Worm (Caenorhabditis elegans): Measurements from ENCODE around the gene ins-19.
A peak's percentile ranks its signal among the peaks of the same experiment; 100 is the strongest.

ins-19 gene

DNA sequence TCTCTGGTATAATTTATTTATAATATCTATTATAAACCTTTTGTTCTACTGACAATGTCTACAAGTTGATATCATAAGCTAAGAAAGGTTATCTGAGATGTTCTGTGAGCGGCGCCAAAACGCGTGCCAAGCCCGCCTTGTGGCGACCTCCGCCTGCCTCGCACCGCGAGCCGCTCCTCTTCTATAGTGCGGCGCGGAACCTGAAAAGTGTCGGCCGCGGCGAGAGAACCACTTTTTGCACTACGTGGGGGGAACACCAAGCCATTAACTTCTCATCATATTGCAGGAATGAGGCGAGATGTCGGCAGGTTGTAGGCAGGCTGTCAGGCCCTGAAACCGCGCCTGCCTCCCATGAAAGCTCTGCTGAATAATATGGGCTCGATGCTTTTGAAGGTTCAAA is 13.0 kb downstream of the ins-19 start (continued):
- TF ChIP-seq ztf-18 (tag; optimal IDR thresholded peaks at IDR 0.05) (no peak), akir-1 (GFP tag; optimal IDR thresholded peaks at IDR 0.05) (no peak), madf-6 (GFP tag; IDR thresholded peaks at IDR 0.05) (no peak), ztf-6 (GFP tag; IDR thresholded peaks at IDR 0.05) (no peak), pbrm-1 (GFP tag; IDR thresholded peaks at IDR 0.05) (no peak), gei-17 (GFP tag; optimal IDR thresholded peaks at IDR 0.05) (no peak), mcd-1 (GFP tag; IDR thresholded peaks at IDR 0.05) (peak; percentile 40; the same call in 1 of the 2 replicates), let-526 (GFP tag; IDR thresholded peaks at IDR 0.05) (no peak), ceh-100 (GFP tag; IDR thresholded peaks at IDR 0.05) (no peak), hrde-1 (tag; optimal IDR thresholded peaks at IDR 0.05; ENCODE audit: borderline replicate concordance) (no peak), ztf-26 (tag; optimal IDR thresholded peaks at IDR 0.05) (no peak), rcor-1 (GFP tag; IDR thresholded peaks at IDR 0.05) (no peak)

DNA sequence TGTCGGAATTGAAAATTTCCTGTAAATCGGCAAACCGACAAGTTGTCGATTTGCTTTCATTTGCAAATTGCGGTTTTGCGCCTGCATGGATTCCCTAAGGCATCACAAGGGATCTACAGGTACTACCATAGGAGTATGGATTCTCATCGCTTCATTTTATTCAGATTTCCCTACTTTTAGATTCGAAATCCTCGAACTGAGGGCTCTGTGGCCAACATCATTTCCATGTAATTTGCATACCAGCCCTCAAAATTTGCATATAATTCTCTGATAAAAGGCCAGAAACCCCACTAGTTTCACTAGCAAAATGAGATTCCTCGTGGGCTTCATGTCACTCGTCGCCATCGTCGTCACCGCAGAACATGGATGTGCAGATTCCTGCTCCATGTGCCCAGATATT is 13.9 kb downstream of the ins-19 start, which contains the start of gene Y25C1A.2:
TSS of gene Y25C1A.2 (plus strand) at position 301 of the 400 bp plus-strand sequence.
- TF ChIP-seq madf-3 (GFP tag; IDR thresholded peaks at IDR 0.05) (no peak), F37B4.10 (GFP tag; IDR thresholded peaks at IDR 0.05) (no peak), K11D2.4 (GFP tag; IDR thresholded peaks at IDR 0.05) (no peak), ama-1 (optimal IDR thresholded peaks at IDR 0.05) (no peak), ama-1 (GFP tag; optimal IDR thresholded peaks at IDR 0.05) (no peak), ztf-6 (GFP tag; IDR thresholded peaks at IDR 0.05) (no peak)

DNA sequence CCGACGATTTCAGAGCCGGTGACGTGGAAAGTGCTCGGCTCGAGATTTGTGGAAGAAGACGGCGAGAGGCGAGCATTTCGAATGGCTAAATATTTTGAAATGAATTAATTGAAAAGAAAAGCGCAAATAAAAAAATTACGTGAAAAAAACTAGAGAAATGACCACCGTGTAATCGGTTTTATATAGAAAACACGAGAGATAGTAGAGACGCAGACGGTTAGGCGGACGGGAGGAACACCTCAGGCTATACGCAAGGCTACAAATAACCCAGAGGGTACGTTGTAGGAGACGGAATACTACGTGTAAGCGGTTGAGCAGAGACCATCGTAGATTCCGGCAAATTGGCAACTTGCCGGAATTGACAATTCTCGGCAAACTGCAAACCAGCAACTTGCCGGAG is 15.1 kb downstream of the ins-19 start, which contains the start of gene Y25C1A.13:
TSS of gene Y25C1A.13 (minus strand) at position 101 of the 400 bp plus-strand sequence.
- peak; percentile 63 for TF ChIP-seq hmg-1.2 (GFP tag; IDR thresholded peaks at IDR 0.05)
- TF ChIP-seq tbp1 (GFP tag; optimal IDR thresholded peaks at IDR 0.05): no peak

DNA sequence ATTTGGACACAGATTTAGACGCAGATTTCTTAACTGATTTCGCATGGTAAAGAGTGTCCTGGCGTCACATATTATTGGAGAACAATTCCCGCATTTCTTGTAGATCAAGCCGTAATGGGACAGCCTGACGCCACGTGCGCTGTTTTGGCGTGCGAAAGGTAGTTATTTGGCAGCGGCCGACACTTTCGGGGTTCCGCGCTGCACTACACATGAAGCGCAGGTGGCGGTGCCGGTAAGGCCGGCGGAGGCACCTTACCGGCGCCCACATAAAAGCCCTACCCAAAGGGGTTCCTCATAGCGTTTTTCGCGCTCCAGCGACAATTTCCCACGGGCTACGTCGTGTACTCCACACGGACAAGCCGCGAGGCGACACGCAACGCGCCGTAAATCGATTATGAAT is 16.1 kb downstream of the ins-19 start:
- TF ChIP-seq ceh-100 (GFP tag; IDR thresholded peaks at IDR 0.05) (no peak), Y56A3A.18 (GFP tag; IDR thresholded peaks at IDR 0.05) (no peak), C06A6.2 (GFP tag; conservative IDR thresholded peaks at IDR 0.05) (no peak), him-1 (tag; optimal IDR thresholded peaks at IDR 0.05) (no peak), attf-3 (GFP tag; conservative IDR thresholded peaks at IDR 0.05) (0 out of 2 replicates have a peak, but pooled peaks have one; percentile 7), hmg-1.2 (GFP tag; IDR thresholded peaks at IDR 0.05) (peak; percentile 10; the same call in 1 of the 2 replicates), Y53G8AR.9 (GFP tag; conservative IDR thresholded peaks at IDR 0.05) (no peak), egrh-3 (GFP tag; IDR thresholded peaks at IDR 0.05) (peak; percentile 14; the same call in 1 of the 2 replicates), attf-6 (GFP tag; IDR thresholded peaks at IDR 0.05) (no peak), lin-26 (GFP tag; IDR thresholded peaks at IDR 0.05) (no peak), snpc-4 (GFP tag; optimal IDR thresholded peaks at IDR 0.05) (no peak), snpc-4 (tag; optimal IDR thresholded peaks at IDR 0.05) (peak in 2 of 4 experiments; percentile 57 to 74), dpl-1 (GFP tag; optimal IDR thresholded peaks at IDR 0.05) (no peak), snpc-1.3 (tag; optimal IDR thresholded peaks at IDR 0.05; ENCODE audit: insufficient read depth) (no peak), sdz-38 (tag; optimal IDR thresholded peaks at IDR 0.05) (no peak), mxl-1 (tag; optimal IDR thresholded peaks at IDR 0.05) (no peak), efl-1 (GFP tag; optimal IDR thresholded peaks at IDR 0.05) (no peak), madf-8 (GFP tag; conservative IDR thresholded peaks at IDR 0.05) (no peak), aptf-3 (GFP tag; IDR thresholded peaks at IDR 0.05) (no peak), lsl-1 (GFP tag; optimal IDR thresholded peaks at IDR 0.05) (no peak), let-526 (GFP tag; IDR thresholded peaks at IDR 0.05) (no peak), cebp-2 (GFP tag; IDR thresholded peaks at IDR 0.05) (0 out of 2 replicates have a peak, but pooled peaks have one; percentile 17), nhr-90 (tag; optimal IDR thresholded peaks at IDR 0.05) (no peak), snpc-3.4 (tag; optimal IDR thresholded peaks at IDR 0.05) (no peak), lag-1 (GFP tag; IDR thresholded peaks at IDR 0.05) (no peak), atf-7 (tag; optimal IDR thresholded peaks at IDR 0.05) (no peak), nhr-27 (tag; optimal IDR thresholded peaks at IDR 0.05) (no peak), zfh-2 (GFP tag; conservative IDR thresholded peaks at IDR 0.05) (peak; percentile 46; the same call in 1 of the 2 replicates), nfya-1 (tag; optimal IDR thresholded peaks at IDR 0.05; ENCODE audit: borderline replicate concordance, insufficient read depth) (no peak)
